Fruit fly (Drosophila melanogaster) whole organism, embryonic: ENCODE data around the gene Hr78.

Source experiments
- CG10321 ChIP-seq: fragments of 200-800 bp; sonication (Bioruptor generic); IDR thresholded peaks from 2 replicates; pipeline ENCODE4 v1.3.6; 2022; ENCODE audit warnings: missing biosample characterization, missing genetic modification characterization
- CG10654 ChIP-seq: fragments of 200-800 bp; sonication (Bioruptor generic); optimal IDR thresholded peaks from 2 replicates; lab custom pipeline; 2016; ENCODE audit warnings: missing biosample characterization, missing genetic modification characterization
- CG11247 ChIP-seq: fragments of 200-800 bp; sonication (Bioruptor generic); IDR thresholded peaks from 2 replicates; pipeline ENCODE4 v1.3.6; 2022; ENCODE audit warnings: missing biosample characterization, missing genetic modification characterization
- CG14441 ChIP-seq: fragments of 200-800 bp; sonication (Bioruptor generic); IDR thresholded peaks from 2 replicates; pipeline ENCODE4 v1.3.6; 2022; ENCODE audit warnings: missing biosample characterization, missing genetic modification characterization
- CG1792 ChIP-seq: fragments of 200-800 bp; sonication (Bioruptor generic); optimal IDR thresholded peaks from 2 replicates; lab custom pipeline; 2016; ENCODE audit warnings: missing biosample characterization, missing genetic modification characterization
- CG8089 ChIP-seq: fragments of 200-800 bp; sonication (Bioruptor generic); optimal IDR thresholded peaks from 3 replicates; lab custom pipeline; 2016; ENCODE audit warnings: missing biosample characterization, missing genetic modification characterization
- CG8290 ChIP-seq, 3 experiments: fragments of 200-800 bp; sonication (Bioruptor generic); optimal IDR thresholded peaks; 2 replicates each; lab custom pipeline; 2016 to 2019; ENCODE audit warnings: missing biosample characterization in 3 of 3, missing genetic modification characterization in 3 of 3, mild to moderate bottlenecking in 2 of 3, moderate library complexity in 1 of 3
- Pdp1 ChIP-seq, 2 experiments: fragments of 200-800 bp; sonication (Bioruptor generic); optimal IDR thresholded peaks; 3 replicates each; lab custom pipeline; 2016; ENCODE audit warnings: missing biosample characterization in 2 of 2, missing genetic modification characterization in 2 of 2, mild to moderate bottlenecking in 1 of 2, moderate library complexity in 1 of 2
- abd-A ChIP-seq: fragments of 200-800 bp; sonication (Bioruptor generic); optimal IDR thresholded peaks from 3 replicates; lab custom pipeline; 2019; ENCODE audit warnings: missing biosample characterization, mild to moderate bottlenecking, missing genetic modification characterization, moderate library complexity
- chinmo ChIP-seq: fragments of 200-800 bp; sonication (Bioruptor generic); IDR thresholded peaks from 4 replicates; pipeline ENCODE4 v1.3.6; 2022; ENCODE audit warnings: missing biosample characterization, missing genetic modification characterization; ENCODE audit not compliant: partially characterized antibody
- gcm ChIP-seq: fragments of 200-800 bp; sonication (Bioruptor generic); optimal IDR thresholded peaks from 2 replicates; lab custom pipeline; 2019; ENCODE audit warnings: missing biosample characterization, mild to moderate bottlenecking, missing genetic modification characterization, moderate library complexity
- peb ChIP-seq: fragments of 200-800 bp; sonication (Bioruptor generic); IDR thresholded peaks from 2 replicates; pipeline ENCODE4 v1.3.6; 2022; ENCODE audit warnings: missing biosample characterization, missing genetic modification characterization
- sqz ChIP-seq: fragments of 200-800 bp; sonication (Bioruptor generic); optimal IDR thresholded peaks from 3 replicates; lab custom pipeline; 2018; ENCODE audit warnings: missing biosample characterization, mild to moderate bottlenecking, missing genetic modification characterization
- vfl ChIP-seq: fragments of 200-800 bp; sonication (Bioruptor generic); optimal IDR thresholded peaks from 2 replicates; lab custom pipeline; 2016; ENCODE audit warnings: missing biosample characterization, missing genetic modification characterization

DNA sequence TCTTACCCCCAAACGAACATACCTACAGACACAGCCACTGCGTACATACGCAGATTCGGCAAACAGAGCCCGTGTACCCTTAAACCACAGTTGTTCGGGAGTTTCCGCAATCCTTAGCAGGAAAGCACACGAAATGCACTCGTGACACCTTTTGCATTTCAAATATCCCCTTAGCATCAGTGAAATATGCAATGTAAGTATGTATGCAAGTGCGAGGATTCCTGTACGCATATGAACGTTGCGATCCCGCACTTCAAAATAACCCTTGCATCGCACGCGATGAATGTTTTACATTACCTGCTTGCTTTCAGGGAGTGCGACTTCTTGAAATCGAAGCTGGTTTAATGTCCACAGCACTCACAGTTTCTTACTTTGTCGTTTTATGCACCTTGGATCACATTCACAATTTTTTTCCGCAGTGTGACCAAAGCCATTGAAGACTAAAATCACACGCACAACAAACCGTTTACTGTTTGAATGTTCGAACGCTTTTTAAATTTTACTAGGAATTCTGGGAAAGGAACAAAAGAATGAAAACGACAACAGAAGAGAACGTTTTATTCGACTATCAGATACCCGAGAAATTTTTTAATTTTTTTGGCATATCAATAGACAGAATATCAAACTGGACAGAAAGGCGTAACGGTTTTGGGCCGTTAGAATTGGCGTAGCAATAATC, 36.1 kb upstream of the Hr78 start, which contains the start of gene Mkrn1:
- TF ChIP-seq gcm (no peak), CG8089 (GFP tag; lab: Kevin White, UChicago) (no peak), CG8290 (GFP tag; optimal IDR thresholded peaks at IDR 0.05; lab: Kevin White, UChicago) (peak; percentile 80), CG8290 (tag; optimal IDR thresholded peaks at IDR 0.05; lab: Kevin White, UChicago) (no peak), Pdp1 (GFP tag; optimal IDR thresholded peaks at IDR 0.05; lab: Kevin White, UChicago) (peak in 1 of 2 experiments; percentile 21), vfl (GFP tag; lab: Kevin White, UChicago) (no peak), CG14441 (GFP tag; lab: Robert Waterston, UW) (no peak), peb (no peak), sqz (GFP tag; lab: Kevin White, UChicago) (no peak), abd-A (tag; lab: Kevin White, UChicago) (no peak), CG1792 (GFP tag; lab: Kevin White, UChicago) (no peak), CG10654 (GFP tag; lab: Kevin White, UChicago) (no peak), CG11247 (GFP tag; lab: Robert Waterston, UW) (no peak), CG10321 (GFP tag; lab: Robert Waterston, UW) (no peak), chinmo (GFP tag; lab: Robert Waterston, UW) (0 out of 4 replicates have a peak, but pooled peaks have one; percentile 71)
